Worm (Caenorhabditis elegans) whole organism, early embryonic: Measurements from ENCODE around the gene fbxc-53.

Experiments
- B0310.2 ChIP-seq: sonication (generic microtip); optimal IDR thresholded peaks from 2 replicates; lab custom pipeline; 2016; ENCODE audit warnings: mild to moderate bottlenecking, missing genetic modification characterization, missing compliant biosample characterization
- F13C5.2 ChIP-seq: sonication (generic microtip); optimal IDR thresholded peaks from 2 replicates; lab custom pipeline; 2017; ENCODE audit warnings: mild to moderate bottlenecking, missing genetic modification characterization, inconsistent platforms, missing compliant biosample characterization
- aly-1 ChIP-seq: sonication (generic microtip); optimal IDR thresholded peaks from 2 replicates; lab custom pipeline; 2016; ENCODE audit warnings: missing genetic modification characterization, missing compliant biosample characterization
- ama-1 ChIP-seq: fragments of 150-350 bp; optimal IDR thresholded peaks from 2 replicates; lab custom pipeline; 2014
- ceh-13 ChIP-seq: fragments of 200-800 bp; sonication (Bioruptor generic); optimal IDR thresholded peaks from 2 replicates; lab custom pipeline; 2018; ENCODE audit warnings: mild to moderate bottlenecking, missing genetic modification characterization, missing compliant biosample characterization
- ceh-36 ChIP-seq: sonication (generic microtip); optimal IDR thresholded peaks from 2 replicates; lab custom pipeline; 2016; ENCODE audit warnings: missing genetic modification characterization, inconsistent platforms, missing compliant biosample characterization
- ets-7 ChIP-seq: sonication (generic microtip); optimal IDR thresholded peaks from 2 replicates; lab custom pipeline; 2016; ENCODE audit warnings: missing genotype, missing genetic modification characterization, missing compliant biosample characterization
- flt-1 ChIP-seq: fragments of 200-800 bp; sonication (Bioruptor generic); IDR thresholded peaks from 2 replicates; pipeline ENCODE4 v1.3.6; 2022; ENCODE audit warnings: missing genetic modification characterization, missing compliant biosample characterization
- hmbx-1 ChIP-seq: sonication (generic microtip); optimal IDR thresholded peaks from 2 replicates; lab custom pipeline; 2016; ENCODE audit warnings: mild to moderate bottlenecking, missing genetic modification characterization, missing compliant biosample characterization
- hmg-4 ChIP-seq: fragments of 200-800 bp; sonication (Bioruptor generic); optimal IDR thresholded peaks from 2 replicates; lab custom pipeline; 2018; ENCODE audit warnings: mild to moderate bottlenecking, missing genetic modification characterization, missing compliant biosample characterization
- hnd-1 ChIP-seq: sonication (generic microtip); optimal IDR thresholded peaks from 2 replicates; lab custom pipeline; 2016; ENCODE audit warnings: missing genetic modification characterization, missing compliant biosample characterization
- pes-1 ChIP-seq: fragments of 200-800 bp; sonication (Bioruptor generic); IDR thresholded peaks from 2 replicates; pipeline ENCODE4 v1.3.6; 2022; ENCODE audit warnings: missing genetic modification reagents, missing genetic modification characterization, missing compliant biosample characterization
- scrt-1 ChIP-seq: fragments of 200-800 bp; sonication (Bioruptor generic); IDR thresholded peaks from 2 replicates; pipeline ENCODE4 v1.3.6; 2022; ENCODE audit warnings: missing genetic modification characterization, missing compliant biosample characterization
- sea-1 ChIP-seq: fragments of 200-800 bp; sonication (Bioruptor generic); conservative IDR thresholded peaks from 2 replicates; pipeline ENCODE4 v1.3.6; 2022; ENCODE audit warnings: missing genetic modification characterization, missing compliant biosample characterization
- tbx-11 ChIP-seq: fragments of 200-800 bp; sonication (Bioruptor generic); IDR thresholded peaks from 2 replicates; pipeline ENCODE4 v1.3.6; 2022; ENCODE audit warnings: missing genetic modification characterization, missing compliant biosample characterization
- tbx-37 ChIP-seq: fragments of 200-800 bp; sonication (Bioruptor generic); conservative IDR thresholded peaks from 2 replicates; pipeline ENCODE4 v1.3.6; 2022; ENCODE audit warnings: missing genetic modification reagents, missing genetic modification characterization, missing compliant biosample characterization
- tra-4 ChIP-seq: sonication (generic microtip); optimal IDR thresholded peaks from 2 replicates; lab custom pipeline; 2017; ENCODE audit warnings: missing genetic modification characterization, missing compliant biosample characterization

Gene fbxc-53

ce11 chrII:3711047-3711446 is at the start of gene fbxc-53:
Gene fbxc-53, plus strand, starts transcription at chrII:3711291.
- no peak for TF ChIP-seq tra-4 (tag; lab: Kevin White, UChicago)
- TF ChIP-seq ceh-36 (tag; lab: Kevin White, UChicago): peak; percentile 51
- TF ChIP-seq hmg-4 (GFP tag; lab: Kevin White, UChicago): no peak
- TF ChIP-seq F13C5.2: no peak
- no peak for TF ChIP-seq hnd-1 (tag; lab: Kevin White, UChicago)
- no peak for TF ChIP-seq tbx-11 (GFP tag; lab: Robert Waterston, UW)

ce11 chrII:3661932-3662331 is 49.2 kb upstream of the fbxc-53 start, which contains the start of gene F19B10.13:
Gene F19B10.13, plus strand, starts transcription at chrII:3662274.
- TF ChIP-seq ama-1: no peak
- TF ChIP-seq scrt-1: no peak
- TF ChIP-seq tbx-11 (GFP tag; lab: Robert Waterston, UW): no peak
- TF ChIP-seq ceh-13: no peak
- TF ChIP-seq sea-1 (GFP tag; lab: Robert Waterston, UW): no peak
- no peak for TF ChIP-seq ets-7
- no peak for TF ChIP-seq hnd-1 (tag; lab: Kevin White, UChicago)
- no peak for TF ChIP-seq B0310.2
- no peak for TF ChIP-seq tbx-37 (GFP tag; lab: Robert Waterston, UW)
- TF ChIP-seq tra-4 (tag; lab: Kevin White, UChicago): no peak
- TF ChIP-seq ceh-36 (tag; lab: Kevin White, UChicago): no peak
- no peak for TF ChIP-seq aly-1 (tag; lab: Kevin White, UChicago)
- TF ChIP-seq flt-1 (GFP tag; lab: Robert Waterston, UW): no peak
- TF ChIP-seq hmbx-1 (tag; lab: Kevin White, UChicago): no peak
- TF ChIP-seq F13C5.2: no peak

- TF ChIP-seq tbx-11 (GFP tag; lab: Robert Waterston, UW): no peak
- no peak for TF ChIP-seq hmg-4 (GFP tag; lab: Kevin White, UChicago)
These were observed 47.3 kb upstream of the fbxc-53 start, which contains the start of gene F19B10.6 for ce11 chrII:3663796-3664195. Gene F19B10.6, minus strand, starts transcription at chrII:3663896.

- no peak for TF ChIP-seq ceh-36 (tag; lab: Kevin White, UChicago)
- no peak for TF ChIP-seq aly-1 (tag; lab: Kevin White, UChicago)
- TF ChIP-seq flt-1 (GFP tag; lab: Robert Waterston, UW): no peak
- TF ChIP-seq hnd-1 (tag; lab: Kevin White, UChicago): no peak
- no peak for TF ChIP-seq tra-4 (tag; lab: Kevin White, UChicago)
- TF ChIP-seq scrt-1: no peak
These were observed 46.6 kb upstream of the fbxc-53 start, which contains the start of gene F19B10.3 for ce11 chrII:3664470-3664869. Gene F19B10.3, plus strand, starts transcription at chrII:3664770.

ce11 chrII:3665181-3665580 is 45.9 kb upstream of the fbxc-53 start:
- TF ChIP-seq tra-4 (tag; lab: Kevin White, UChicago) (no peak), ets-7 (no peak), flt-1 (GFP tag; lab: Robert Waterston, UW) (no peak), ama-1 (no peak), ceh-36 (tag; lab: Kevin White, UChicago) (no peak)

ce11 chrII:3669315-3669714 is 41.8 kb upstream of the fbxc-53 start, which contains the start of gene srx-97:
Gene srx-97, minus strand, starts transcription at chrII:3669415.
- TF ChIP-seq B0310.2 (no peak), tbx-11 (GFP tag; lab: Robert Waterston, UW) (no peak), hnd-1 (tag; lab: Kevin White, UChicago) (no peak), ama-1 (no peak), aly-1 (tag; lab: Kevin White, UChicago) (no peak)

- TF ChIP-seq tbx-11 (GFP tag; lab: Robert Waterston, UW): no peak
- no peak for TF ChIP-seq flt-1 (GFP tag; lab: Robert Waterston, UW)
- TF ChIP-seq pes-1 (GFP tag; lab: Robert Waterston, UW): no peak
- no peak for TF ChIP-seq sea-1 (GFP tag; lab: Robert Waterston, UW)
- TF ChIP-seq ets-7: no peak
- no peak for TF ChIP-seq hnd-1 (tag; lab: Kevin White, UChicago)
- no peak for TF ChIP-seq F13C5.2
- TF ChIP-seq ceh-36 (tag; lab: Kevin White, UChicago): no peak
- no peak for TF ChIP-seq B0310.2
- no peak for TF ChIP-seq hmg-4 (GFP tag; lab: Kevin White, UChicago)
- TF ChIP-seq tra-4 (tag; lab: Kevin White, UChicago): no peak
- TF ChIP-seq ceh-13: no peak
- TF ChIP-seq aly-1 (tag; lab: Kevin White, UChicago): no peak
- TF ChIP-seq tbx-37 (GFP tag; lab: Robert Waterston, UW): no peak
- no peak for TF ChIP-seq hmbx-1 (tag; lab: Kevin White, UChicago)
- no peak for TF ChIP-seq scrt-1
- no peak for TF ChIP-seq ama-1
These were observed 40.1 kb upstream of the fbxc-53 start, which contains the start of gene srx-98 for ce11 chrII:3670956-3671355. Gene srx-98, minus strand, starts transcription at chrII:3671056.

- TF ChIP-seq hmbx-1 (tag; lab: Kevin White, UChicago) (no peak), ceh-13 (no peak), aly-1 (tag; lab: Kevin White, UChicago) (no peak), tbx-37 (GFP tag; lab: Robert Waterston, UW) (no peak), flt-1 (GFP tag; lab: Robert Waterston, UW) (no peak), hnd-1 (tag; lab: Kevin White, UChicago) (no peak), ets-7 (no peak), ama-1 (no peak), scrt-1 (no peak)
These were observed 37.6 kb upstream of the fbxc-53 start, which contains the start of gene sea-1 for ce11 chrII:3673493-3673892. Gene sea-1, minus strand, starts transcription at chrII:3673593.
